Fruit fly (Drosophila melanogaster): ENCODE data around the gene Amun.

Gene Amun

DNA sequence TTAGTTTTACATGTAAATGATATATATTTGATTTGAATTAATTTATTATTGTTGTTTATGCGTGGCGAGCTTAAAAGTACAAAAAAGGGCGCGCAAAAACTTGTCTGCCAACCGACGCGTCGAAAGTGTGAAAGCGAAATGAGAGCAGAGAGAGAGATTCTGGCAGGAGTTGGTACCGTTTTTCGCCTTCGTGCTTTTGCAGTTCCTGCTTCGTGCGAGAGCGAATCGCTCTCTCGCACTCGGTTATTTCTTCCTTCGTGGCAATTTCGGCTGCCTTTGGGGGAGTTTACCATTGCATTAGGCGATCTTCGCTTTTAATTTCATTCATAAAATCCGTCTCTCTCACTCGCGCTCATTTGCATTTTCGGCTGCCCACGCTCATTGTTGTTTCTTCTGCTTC lies 13.6 kb upstream of the Amun start, which contains the start of gene inaF-D:
inaF-D (minus strand) TSS at position 101 of the 400 bp plus-strand sequence.
- TF ChIP-seq CG9705 (GFP tag; optimal IDR thresholded peaks at IDR 0.05) (no peak), rgr (GFP tag; optimal IDR thresholded peaks at IDR 0.05) (no peak), foxo (GFP tag; optimal IDR thresholded peaks at IDR 0.05) (no peak), Abd-B (GFP tag; optimal IDR thresholded peaks at IDR 0.05) (no peak)

dm6 chrX:11723946-11724345 lies 8.6 kb upstream of the Amun start, which contains the start of gene CG15221:
Gene CG15221 (plus strand): TSS chrX:11724246.
- no peak for TF ChIP-seq Myc (optimal IDR thresholded peaks at IDR 0.05)
- no peak for TF ChIP-seq dl (GFP tag; optimal IDR thresholded peaks at IDR 0.05; ENCODE audit: insufficient read depth in 1 of 2, partially characterized antibody in 2 of 2)
- TF ChIP-seq GATAd (GFP tag; optimal IDR thresholded peaks at IDR 0.05): no peak
- no peak for TF ChIP-seq br (GFP tag; optimal IDR thresholded peaks at IDR 0.05)
- TF ChIP-seq Hnf4 (GFP tag; optimal IDR thresholded peaks at IDR 0.05): no peak
- no peak for TF ChIP-seq CG9705 (GFP tag; optimal IDR thresholded peaks at IDR 0.05)
- no peak for TF ChIP-seq woc (GFP tag; optimal IDR thresholded peaks at IDR 0.05)
- no peak for TF ChIP-seq usp (GFP tag; optimal IDR thresholded peaks at IDR 0.05)
- no peak for TF ChIP-seq Jra (GFP tag; optimal IDR thresholded peaks at IDR 0.05)
- no peak for TF ChIP-seq sv (GFP tag; optimal IDR thresholded peaks at IDR 0.05)
- no peak for TF ChIP-seq brk (GFP tag; optimal IDR thresholded peaks at IDR 0.05)
- no peak for TF ChIP-seq pan (optimal IDR thresholded peaks at IDR 0.05)
- no peak for TF ChIP-seq psq (GFP tag; optimal IDR thresholded peaks at IDR 0.05)
- TF ChIP-seq lola (GFP tag; optimal IDR thresholded peaks at IDR 0.05): no peak
- TF ChIP-seq Vsx2 (GFP tag; optimal IDR thresholded peaks at IDR 0.05; ENCODE audit: partially characterized antibody): no peak

dm6 chrX:11720138-11720537 lies 4.8 kb upstream of the Amun start, which contains the start of gene Tango10:
Gene Tango10 (plus strand): TSS chrX:11720245.
- TF ChIP-seq woc (GFP tag; optimal IDR thresholded peaks at IDR 0.05) (peak; percentile 39), sage (GFP tag; optimal IDR thresholded peaks at IDR 0.05) (no peak), brk (GFP tag; optimal IDR thresholded peaks at IDR 0.05) (no peak), pan (optimal IDR thresholded peaks at IDR 0.05) (no peak), Myc (optimal IDR thresholded peaks at IDR 0.05) (no peak), dmrt93B (GFP tag; optimal IDR thresholded peaks at IDR 0.05) (no peak), foxo (GFP tag; optimal IDR thresholded peaks at IDR 0.05) (peak in 1 of 2 experiments; percentile 76), h (GFP tag; optimal IDR thresholded peaks at IDR 0.05) (peak; percentile 67), Vsx2 (GFP tag; optimal IDR thresholded peaks at IDR 0.05; ENCODE audit: partially characterized antibody) (peak; percentile 98), tai (GFP tag; optimal IDR thresholded peaks at IDR 0.05) (no peak), HLH106 (tag; optimal IDR thresholded peaks at IDR 0.05) (peak; percentile 49), Abd-B (GFP tag; optimal IDR thresholded peaks at IDR 0.05) (no peak), lola (GFP tag; optimal IDR thresholded peaks at IDR 0.05) (no peak), GATAd (GFP tag; optimal IDR thresholded peaks at IDR 0.05) (no peak), usp (GFP tag; optimal IDR thresholded peaks at IDR 0.05) (no peak), Hr78 (GFP tag; optimal IDR thresholded peaks at IDR 0.05) (no peak), jim (GFP tag; optimal IDR thresholded peaks at IDR 0.05) (no peak), N (GFP tag; optimal IDR thresholded peaks at IDR 0.05) (no peak), Jra (GFP tag; optimal IDR thresholded peaks at IDR 0.05) (peak; percentile 60), dsf (GFP tag; optimal IDR thresholded peaks at IDR 0.05; ENCODE audit: borderline replicate concordance) (no peak), psq (GFP tag; optimal IDR thresholded peaks at IDR 0.05) (peak; percentile 51), Hnf4 (GFP tag; optimal IDR thresholded peaks at IDR 0.05) (peak; percentile 75), Dif (GFP tag; optimal IDR thresholded peaks at IDR 0.05; ENCODE audit: partially characterized antibody) (peak; percentile 93), rgr (GFP tag; optimal IDR thresholded peaks at IDR 0.05) (peak; percentile 65), sv (GFP tag; optimal IDR thresholded peaks at IDR 0.05) (peak; percentile 7), Sp1 (GFP tag; optimal IDR thresholded peaks at IDR 0.05) (peak; percentile 40), Mio (GFP tag; optimal IDR thresholded peaks at IDR 0.05) (no peak), Rel (GFP tag; optimal IDR thresholded peaks at IDR 0.05) (no peak), Rel (tag; optimal IDR thresholded peaks at IDR 0.05) (peak; percentile 11), CG32264 (GFP tag; optimal IDR thresholded peaks at IDR 0.05) (no peak), OdsH (GFP tag; optimal IDR thresholded peaks at IDR 0.05) (peak; percentile 42), CrebA (GFP tag; optimal IDR thresholded peaks at IDR 0.05; ENCODE audit: borderline replicate concordance) (no peak), dl (GFP tag; optimal IDR thresholded peaks at IDR 0.05; ENCODE audit: insufficient read depth in 1 of 2, partially characterized antibody in 2 of 2) (peak; percentile 90 to 92), br (GFP tag; optimal IDR thresholded peaks at IDR 0.05) (peak; percentile 25), ey (GFP tag; optimal IDR thresholded peaks at IDR 0.05) (peak; percentile 63), fru (GFP tag; optimal IDR thresholded peaks at IDR 0.05) (no peak), Dfd (GFP tag; optimal IDR thresholded peaks at IDR 0.05) (no peak), Hr83 (GFP tag; optimal IDR thresholded peaks at IDR 0.05; ENCODE audit: poor library complexity, severe bottlenecking) (no peak), CG9705 (GFP tag; optimal IDR thresholded peaks at IDR 0.05) (peak; percentile 25)

Measured in whole organism, wandering third instar larva.